Worm (Caenorhabditis elegans) whole organism, L3 larva: ENCODE measurements around the gene tag-77.

Source experiments
- ZK546.5 ChIP-seq: sonication (generic microtip); optimal IDR thresholded peaks from 2 replicates; lab custom pipeline; 2017; ENCODE audit warnings: missing biosample characterization, missing genetic modification characterization
- ama-1 ChIP-seq: fragments of 150-350 bp; optimal IDR thresholded peaks from 2 replicates; lab custom pipeline; 2018
- ceh-82 ChIP-seq: fragments of 150-350 bp; optimal IDR thresholded peaks from 2 replicates; lab custom pipeline; 2014; ENCODE audit warnings: missing biosample characterization, missing genetic modification characterization
- egl-5 ChIP-seq: fragments of 150-350 bp; optimal IDR thresholded peaks from 2 replicates; lab custom pipeline; 2017; ENCODE audit warnings: missing biosample characterization, missing genetic modification reagents, missing genetic modification characterization, inconsistent platforms
- elt-1 ChIP-seq: fragments of 150-350 bp; optimal IDR thresholded peaks from 2 replicates; lab custom pipeline; 2014; ENCODE audit warnings: missing biosample characterization, missing genetic modification characterization
- elt-2 ChIP-seq: sonication (generic microtip); optimal IDR thresholded peaks from 2 replicates; lab custom pipeline; 2016; ENCODE audit warnings: missing genetic modification reagents, mild to moderate bottlenecking, missing genetic modification characterization, missing compliant biosample characterization
- jun-1 ChIP-seq: fragments of 150-350 bp; optimal IDR thresholded peaks from 2 replicates; lab custom pipeline; 2014; ENCODE audit warnings: missing biosample characterization, missing genetic modification reagents, missing genetic modification characterization
- nhr-12 ChIP-seq: fragments of 150-350 bp; optimal IDR thresholded peaks from 2 replicates; lab custom pipeline; 2014; ENCODE audit warnings: missing biosample characterization, missing genetic modification characterization
- nhr-77 ChIP-seq: fragments of 150-350 bp; optimal IDR thresholded peaks from 2 replicates; lab custom pipeline; 2014; ENCODE audit warnings: missing biosample characterization, missing genetic modification characterization
- skn-1 ChIP-seq: fragments of 150-350 bp; optimal IDR thresholded peaks from 2 replicates; lab custom pipeline; 2014; ENCODE audit warnings: missing biosample characterization, missing genetic modification characterization
- unc-39 ChIP-seq: sonication (generic microtip); optimal IDR thresholded peaks from 4 replicates; lab custom pipeline; 2017; ENCODE audit warnings: missing biosample characterization, missing genetic modification characterization
- unc-62 ChIP-seq: fragments of 150-350 bp; sonication (generic microtip); optimal IDR thresholded peaks from 4 replicates; lab custom pipeline; 2014; ENCODE audit warnings: missing biosample characterization, missing genetic modification reagents, missing genetic modification characterization
- ztf-11 ChIP-seq: fragments of 150-350 bp; optimal IDR thresholded peaks from 2 replicates; lab custom pipeline; 2014; ENCODE audit warnings: missing biosample characterization, missing genetic modification characterization

ce11 chrIV:8540268-8540667 lies 29.9 kb upstream of the tag-77 start:
- TF ChIP-seq elt-1 (tag; lab: Kevin White, UChicago) = no peak
- no peak for TF ChIP-seq ZK546.5 (tag; lab: Kevin White, UChicago)
- no peak for TF ChIP-seq ama-1 (lab: Kevin White, UChicago)
- TF ChIP-seq elt-2 (tag; lab: Kevin White, UChicago) = peak; percentile 78
- TF ChIP-seq nhr-12 (tag; lab: Kevin White, UChicago) = no peak
- TF ChIP-seq ceh-82 (tag; lab: Kevin White, UChicago) = no peak
- TF ChIP-seq unc-39 (tag; lab: Kevin White, UChicago) = no peak
- no peak for TF ChIP-seq skn-1
- no peak for TF ChIP-seq unc-62 (GFP tag; lab: Kevin White, UChicago)
- TF ChIP-seq nhr-77 (tag; lab: Kevin White, UChicago) = no peak
- TF ChIP-seq jun-1 (tag; lab: Kevin White, UChicago) = no peak
- no peak for TF ChIP-seq egl-5 (tag; lab: Kevin White, UChicago)
- TF ChIP-seq ztf-11 = no peak
